Worm (Caenorhabditis elegans): ENCODE data around the gene scl-7.

- TF ChIP-seq ama-1 (optimal IDR thresholded peaks at IDR 0.05) (no peak), tbx-37 (GFP tag; conservative IDR thresholded peaks at IDR 0.05) (no peak), flt-1 (GFP tag; IDR thresholded peaks at IDR 0.05) (no peak), ets-7 (tag; optimal IDR thresholded peaks at IDR 0.05) (no peak), aly-1 (tag; optimal IDR thresholded peaks at IDR 0.05) (no peak)
Measured at ce11 chrIV:13108430-13108829, 38.2 kb downstream of the scl-7 start.
